Worm (Caenorhabditis elegans) whole organism, midembryonic: ENCODE measurements around the gene H39E20.1.

Experiments
- cog-1 ChIP-seq: sonication (generic microtip); optimal IDR thresholded peaks from 2 replicates; lab custom pipeline; 2016; ENCODE audit warnings: missing genetic modification characterization, missing compliant biosample characterization
- flt-1 ChIP-seq: fragments of 200-800 bp; sonication (Bioruptor generic); IDR thresholded peaks from 2 replicates; pipeline ENCODE4 v1.3.6; 2022; ENCODE audit warnings: missing genetic modification characterization, missing compliant biosample characterization
- klf-2 ChIP-seq: fragments of 200-800 bp; sonication (Bioruptor generic); conservative IDR thresholded peaks from 2 replicates; pipeline ENCODE4 v1.3.6; 2022; ENCODE audit warnings: missing genetic modification reagents, missing genetic modification characterization, missing compliant biosample characterization
- med-1 ChIP-seq: sonication (generic microtip); optimal IDR thresholded peaks from 2 replicates; lab custom pipeline; 2017; ENCODE audit warnings: missing genetic modification characterization, mild to moderate bottlenecking, missing compliant biosample characterization, antibody characterized with exemption, missing genetic modification reagents; ENCODE audit not compliant: insufficient read depth
- ref-1 ChIP-seq: fragments of 200-800 bp; sonication (Bioruptor generic); conservative IDR thresholded peaks from 2 replicates; pipeline ENCODE4 v1.3.6; 2022; ENCODE audit warnings: missing genetic modification reagents, missing genetic modification characterization, missing compliant biosample characterization
- tab-1 ChIP-seq: fragments of 200-800 bp; sonication (Bioruptor generic); IDR thresholded peaks from 2 replicates; pipeline ENCODE4 v1.3.6; 2022; ENCODE audit warnings: missing genetic modification characterization, missing compliant biosample characterization
- ztf-23 ChIP-seq: fragments of 200-800 bp; sonication (Bioruptor generic); IDR thresholded peaks from 2 replicates; pipeline ENCODE4 v1.3.6; 2022; ENCODE audit warnings: missing genetic modification reagents, missing genetic modification characterization, missing compliant biosample characterization

ce11 chrX:1384538-1384937, 12.9 kb downstream of the H39E20.1 start, which contains the start of gene F56C3.8:
- TF ChIP-seq cog-1 (tag; lab: Kevin White, UChicago) (no peak), med-1 (GFP tag; lab: Kevin White, UChicago) (no peak), tab-1 (GFP tag; lab: Robert Waterston, UW) (no peak), flt-1 (GFP tag; lab: Robert Waterston, UW) (no peak), ref-1 (no peak), ztf-23 (GFP tag; lab: Robert Waterston, UW) (no peak), klf-2 (GFP tag; lab: Robert Waterston, UW) (no peak)
